Fruit fly (Drosophila melanogaster) whole organism, wandering third instar larva: ENCODE data around the gene chic.

Experiments used
- Abd-B ChIP-seq: fragments of >200 bp; optimal IDR thresholded peaks from 2 replicates; lab custom pipeline; 2017; ENCODE audit warnings: missing biosample characterization, missing genetic modification characterization
- CG32264 ChIP-seq: fragments of 200-800 bp; sonication (Bioruptor generic); optimal IDR thresholded peaks from 2 replicates; lab custom pipeline; 2016; ENCODE audit warnings: missing biosample characterization, missing genetic modification characterization
- CG9705 ChIP-seq: fragments of 200-800 bp; sonication (Bioruptor generic); optimal IDR thresholded peaks from 2 replicates; lab custom pipeline; 2018; ENCODE audit warnings: missing biosample characterization, mild to moderate bottlenecking, missing genetic modification characterization
- CrebA ChIP-seq: fragments of 200-800 bp; sonication (Bioruptor generic); optimal IDR thresholded peaks from 2 replicates; lab custom pipeline; 2016; ENCODE audit warnings: missing biosample characterization, mild to moderate bottlenecking, missing genetic modification characterization, borderline replicate concordance
- Dfd ChIP-seq: fragments of >200 bp; optimal IDR thresholded peaks from 2 replicates; lab custom pipeline; 2017; ENCODE audit warnings: missing biosample characterization, missing genetic modification characterization
- Dif ChIP-seq: fragments of 200-275, 200-300 bp; sonication (Bioruptor generic); optimal IDR thresholded peaks from 2 replicates; lab custom pipeline; 2018; ENCODE audit warnings: missing biosample characterization, missing genetic modification characterization; ENCODE audit not compliant: partially characterized antibody
- GATAd ChIP-seq: sonication (Bioruptor generic); optimal IDR thresholded peaks from 2 replicates; lab custom pipeline; 2016; ENCODE audit warnings: missing biosample characterization, missing genetic modification characterization
- HLH106 ChIP-seq: fragments of 200-800 bp; optimal IDR thresholded peaks from 3 replicates; lab custom pipeline; 2019; ENCODE audit warnings: missing biosample characterization, mild to moderate bottlenecking, missing genetic modification characterization, moderate library complexity
- Hnf4 ChIP-seq: fragments of 200-800 bp; sonication (Bioruptor generic); optimal IDR thresholded peaks from 2 replicates; lab custom pipeline; 2016; ENCODE audit warnings: missing biosample characterization, mild to moderate bottlenecking, missing genetic modification characterization
- Hr78 ChIP-seq: fragments of >200 bp; optimal IDR thresholded peaks from 2 replicates; lab custom pipeline; 2017; ENCODE audit warnings: missing biosample characterization, missing genetic modification characterization
- Hr83 ChIP-seq: fragments of 200-300 bp; sonication (Bioruptor generic); optimal IDR thresholded peaks from 2 replicates; lab custom pipeline; 2016; ENCODE audit warnings: missing biosample characterization, mild to moderate bottlenecking, missing genetic modification characterization, moderate library complexity; ENCODE audit not compliant: poor library complexity, severe bottlenecking
- Jra ChIP-seq: sonication (Bioruptor generic); optimal IDR thresholded peaks from 2 replicates; lab custom pipeline; 2016; ENCODE audit warnings: missing biosample characterization, missing genetic modification characterization
- Mio ChIP-seq: sonication (Bioruptor generic); optimal IDR thresholded peaks from 2 replicates; lab custom pipeline; 2016; ENCODE audit warnings: missing biosample characterization, missing genetic modification characterization
- Myc ChIP-seq: fragments of >200 bp; optimal IDR thresholded peaks from 2 replicates; lab custom pipeline; 2017
- N ChIP-seq: fragments of >200 bp; optimal IDR thresholded peaks from 2 replicates; lab custom pipeline; 2018; ENCODE audit warnings: missing biosample characterization, missing external identifiers, missing genetic modification characterization
- OdsH ChIP-seq: fragments of 200-800 bp; sonication (Bioruptor generic); optimal IDR thresholded peaks from 2 replicates; lab custom pipeline; 2016; ENCODE audit warnings: missing biosample characterization, mild to moderate bottlenecking, missing genetic modification characterization
- Rel ChIP-seq, 2 experiments: fragments of 200-800 bp; sonication (Bioruptor generic) in 1 of 2; optimal IDR thresholded peaks; 2 replicates in 1 of 2; 3 replicates in 1 of 2; lab custom pipeline; 2016 to 2019; ENCODE audit warnings: mild to moderate bottlenecking in 2 of 2, missing biosample characterization in 2 of 2, missing genetic modification characterization in 2 of 2, moderate library complexity in 1 of 2
- Sp1 ChIP-seq: fragments of 200-800 bp; sonication (Bioruptor generic); optimal IDR thresholded peaks from 3 replicates; lab custom pipeline; 2019; ENCODE audit warnings: missing biosample characterization, mild to moderate bottlenecking, missing genetic modification characterization, moderate library complexity
- Vsx2 ChIP-seq: fragments of 200-300, 225-300 bp; sonication (Bioruptor generic); optimal IDR thresholded peaks from 2 replicates; lab custom pipeline; 2018; ENCODE audit warnings: missing biosample characterization, missing genetic modification characterization; ENCODE audit not compliant: partially characterized antibody
- br ChIP-seq: fragments of 200-800 bp; sonication (Bioruptor generic); optimal IDR thresholded peaks from 2 replicates; lab custom pipeline; 2016; ENCODE audit warnings: missing biosample characterization, missing genetic modification characterization
- brk ChIP-seq: fragments of 200-800 bp; sonication (Bioruptor generic); optimal IDR thresholded peaks from 2 replicates; lab custom pipeline; 2016; ENCODE audit warnings: missing biosample characterization, mild to moderate bottlenecking, missing genetic modification characterization
- dl ChIP-seq, 2 experiments: fragments of 175-275, 200-275 bp in 1 of 2; fragments of 200-275 bp in 1 of 2; sonication (Bioruptor generic); optimal IDR thresholded peaks; lab custom pipeline; 2018; ENCODE audit warnings: mild to moderate bottlenecking in 2 of 2, missing biosample characterization in 2 of 2, missing genetic modification characterization in 2 of 2, moderate library complexity in 2 of 2; ENCODE audit not compliant: partially characterized antibody in 2 of 2, insufficient read depth in 1 of 2
- dmrt93B ChIP-seq: fragments of 200-800 bp; sonication (Bioruptor generic); optimal IDR thresholded peaks from 2 replicates; lab custom pipeline; 2018; ENCODE audit warnings: missing biosample characterization, mild to moderate bottlenecking, missing genetic modification characterization
- dsf ChIP-seq: sonication (Bioruptor generic); optimal IDR thresholded peaks from 2 replicates; lab custom pipeline; 2016; ENCODE audit warnings: missing biosample characterization, missing genetic modification characterization, borderline replicate concordance
- ey ChIP-seq: fragments of 200-800 bp; sonication (Bioruptor generic); optimal IDR thresholded peaks from 2 replicates; lab custom pipeline; 2016; ENCODE audit warnings: missing biosample characterization, missing genetic modification characterization
- foxo ChIP-seq, 2 experiments: fragments of 200-800 bp; sonication (Bioruptor generic); optimal IDR thresholded peaks; 2 replicates in 1 of 2; 3 replicates in 1 of 2; lab custom pipeline; 2016 to 2017; ENCODE audit warnings: missing biosample characterization in 2 of 2, missing genetic modification characterization in 2 of 2
- fru ChIP-seq: fragments of 200-800 bp; sonication (Bioruptor generic); optimal IDR thresholded peaks from 3 replicates; lab custom pipeline; 2016; ENCODE audit warnings: missing biosample characterization, mild to moderate bottlenecking, missing genetic modification characterization
- h ChIP-seq: fragments of 200-800 bp; sonication (Bioruptor generic); optimal IDR thresholded peaks from 3 replicates; lab custom pipeline; 2016; ENCODE audit warnings: missing biosample characterization, mild to moderate bottlenecking, missing genetic modification characterization
- jim ChIP-seq: fragments of 175-275, 200-325 bp; sonication (Bioruptor generic); optimal IDR thresholded peaks from 2 replicates; lab custom pipeline; 2016; ENCODE audit warnings: missing biosample characterization, mild to moderate bottlenecking, missing genetic modification characterization
- lola ChIP-seq: fragments of >200 bp; optimal IDR thresholded peaks from 2 replicates; lab custom pipeline; 2017; ENCODE audit warnings: missing biosample characterization, missing genetic modification characterization
- pan ChIP-seq: fragments of >200 bp; optimal IDR thresholded peaks from 2 replicates; lab custom pipeline; 2017
- psq ChIP-seq: fragments of 200-800 bp; sonication (Bioruptor generic); optimal IDR thresholded peaks from 3 replicates; lab custom pipeline; 2017; ENCODE audit warnings: missing biosample characterization, mild to moderate bottlenecking, missing genetic modification characterization, moderate library complexity
- rgr ChIP-seq: fragments of 200-800 bp; sonication (Bioruptor generic); optimal IDR thresholded peaks from 3 replicates; lab custom pipeline; 2016; ENCODE audit warnings: missing biosample characterization, mild to moderate bottlenecking, missing genetic modification characterization
- sage ChIP-seq: fragments of 200-800 bp; sonication (Bioruptor generic); optimal IDR thresholded peaks from 2 replicates; lab custom pipeline; 2016; ENCODE audit warnings: missing biosample characterization, mild to moderate bottlenecking, missing genetic modification characterization
- sv ChIP-seq: fragments of 200-800 bp; sonication (Bioruptor generic); optimal IDR thresholded peaks from 3 replicates; lab custom pipeline; 2016; ENCODE audit warnings: missing biosample characterization, missing genetic modification characterization
- tai ChIP-seq: sonication (Bioruptor generic); optimal IDR thresholded peaks from 2 replicates; lab custom pipeline; 2016; ENCODE audit warnings: missing biosample characterization, missing genetic modification characterization
- usp ChIP-seq: fragments of >200 bp; optimal IDR thresholded peaks from 2 replicates; lab custom pipeline; 2017; ENCODE audit warnings: missing biosample characterization, missing genetic modification characterization
- woc ChIP-seq: sonication (Bioruptor generic); optimal IDR thresholded peaks from 2 replicates; lab custom pipeline; 2016; ENCODE audit warnings: missing biosample characterization, mild to moderate bottlenecking, missing genetic modification characterization

chic gene

dm6 chr2L:5981433-5982333 lies 865 bp upstream of the chic start, which contains the start of gene eIF4A:
eIF4A (plus strand) TSS chr2L:5981764.
- TF ChIP-seq rgr (GFP tag; lab: Kevin White, UChicago), result peak; percentile 0
- TF ChIP-seq sage (GFP tag; lab: Kevin White, UChicago), result no peak
- TF ChIP-seq CrebA (GFP tag; lab: Kevin White, UChicago), result no peak
- TF ChIP-seq jim (GFP tag; lab: Kevin White, UChicago), result no peak
- TF ChIP-seq CG32264 (GFP tag; lab: Kevin White, UChicago), result no peak
- TF ChIP-seq N, result no peak
- TF ChIP-seq CG9705, result peak; percentile 5
- no peak for TF ChIP-seq Myc (lab: Kevin White, UChicago)
- no peak for TF ChIP-seq Rel (GFP tag; optimal IDR thresholded peaks at IDR 0.05; lab: Kevin White, UChicago)
- TF ChIP-seq Rel (tag; optimal IDR thresholded peaks at IDR 0.05; lab: Kevin White, UChicago), result peak; percentile 100
- peak; percentile 21 for TF ChIP-seq tai (GFP tag; lab: Kevin White, UChicago)
- peak; percentile 50 for TF ChIP-seq dmrt93B (GFP tag; lab: Kevin White, UChicago)
- no peak for TF ChIP-seq foxo (GFP tag; optimal IDR thresholded peaks at IDR 0.05; lab: Kevin White, UChicago)
- no peak for TF ChIP-seq woc (GFP tag; lab: Kevin White, UChicago)
- TF ChIP-seq usp, result no peak
- no peak for TF ChIP-seq Dfd (GFP tag; lab: Kevin White, UChicago)
- no peak for TF ChIP-seq fru (GFP tag; lab: Kevin White, UChicago)
- no peak for TF ChIP-seq Abd-B
- TF ChIP-seq Dif, result peak; percentile 91
- TF ChIP-seq ey, result no peak
- peak; percentile 14 for TF ChIP-seq HLH106 (tag; lab: Kevin White, UChicago)
- TF ChIP-seq dl (GFP tag; optimal IDR thresholded peaks at IDR 0.05; lab: Kevin White, UChicago; ENCODE audit: insufficient read depth in 1 of 2, partially characterized antibody in 2 of 2), result peak; percentile 70 to 84
- TF ChIP-seq lola (GFP tag; lab: Kevin White, UChicago), result no peak
- no peak for TF ChIP-seq OdsH (GFP tag; lab: Kevin White, UChicago)
- TF ChIP-seq Mio (GFP tag; lab: Kevin White, UChicago), result no peak
- TF ChIP-seq GATAd (GFP tag; lab: Kevin White, UChicago), result no peak
- no peak for TF ChIP-seq Sp1
- no peak for TF ChIP-seq br

DNA sequence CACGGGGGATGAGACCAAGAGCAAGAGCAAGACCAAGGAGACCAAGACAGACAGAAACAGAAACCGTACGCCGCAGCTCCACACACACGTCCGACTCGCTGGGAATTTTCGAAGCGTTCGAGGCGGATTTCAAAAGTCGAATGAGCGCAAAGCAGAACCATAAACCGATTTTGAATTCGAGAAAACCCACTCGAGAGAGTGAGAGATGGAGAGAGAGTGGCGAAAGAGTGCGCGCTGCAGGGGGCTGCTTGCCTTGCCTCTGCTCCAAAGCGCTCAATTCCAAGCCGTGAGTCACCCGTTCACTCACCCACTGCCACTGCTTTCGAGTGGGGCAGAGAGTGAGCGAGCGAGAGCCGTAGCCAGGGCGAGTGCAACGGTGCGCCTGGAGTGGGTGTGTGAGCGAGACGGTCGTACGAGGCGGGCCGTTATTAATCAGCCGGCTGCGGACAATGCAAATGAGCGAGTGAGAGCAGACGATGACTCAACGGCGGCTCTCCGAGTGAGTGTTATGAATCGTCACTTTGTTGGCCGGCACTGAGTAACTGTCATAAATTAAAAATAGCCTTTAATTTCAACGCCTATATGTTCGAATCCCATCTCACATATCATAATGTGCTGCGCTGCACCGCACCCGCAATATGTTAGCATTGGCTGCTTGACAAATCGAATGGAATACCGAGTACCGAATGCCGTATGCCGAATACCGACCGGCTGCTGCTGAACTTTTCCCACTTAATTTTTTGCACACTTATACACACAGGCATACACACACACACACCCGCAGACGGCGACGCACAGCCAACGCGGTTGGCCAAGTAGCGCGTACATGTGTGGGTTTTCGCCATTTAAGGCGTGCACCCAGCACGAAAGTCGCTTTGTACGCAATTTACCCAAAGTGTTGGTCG lies 609 bp downstream of the chic start:
- peak; percentile 58 for TF ChIP-seq brk (GFP tag; lab: Kevin White, UChicago)
- TF ChIP-seq OdsH (GFP tag; lab: Kevin White, UChicago), result peak; percentile 54
- peak; percentile 85 to 94 for TF ChIP-seq dl (GFP tag; optimal IDR thresholded peaks at IDR 0.05; lab: Kevin White, UChicago; ENCODE audit: insufficient read depth in 1 of 2, partially characterized antibody in 2 of 2)
- TF ChIP-seq foxo (GFP tag; optimal IDR thresholded peaks at IDR 0.05; lab: Kevin White, UChicago), result peak; percentile 45 to 46
- TF ChIP-seq sage (GFP tag; lab: Kevin White, UChicago), result peak; percentile 39
- no peak for TF ChIP-seq N
- peak; percentile 71 for TF ChIP-seq Sp1
- peak; percentile 62 for TF ChIP-seq br
- peak; percentile 26 for TF ChIP-seq woc (GFP tag; lab: Kevin White, UChicago)
- TF ChIP-seq CrebA (GFP tag; lab: Kevin White, UChicago), result peak; percentile 84
- TF ChIP-seq usp, result no peak
- no peak for TF ChIP-seq Abd-B
- peak; percentile 81 for TF ChIP-seq Rel (GFP tag; optimal IDR thresholded peaks at IDR 0.05; lab: Kevin White, UChicago)
- TF ChIP-seq Rel (tag; optimal IDR thresholded peaks at IDR 0.05; lab: Kevin White, UChicago), result peak; percentile 71
- TF ChIP-seq h (GFP tag; lab: Kevin White, UChicago), result peak; percentile 77
- TF ChIP-seq tai (GFP tag; lab: Kevin White, UChicago), result no peak
- TF ChIP-seq CG9705, result no peak
- TF ChIP-seq Jra (GFP tag; lab: Kevin White, UChicago), result peak; percentile 98
- peak; percentile 95 for TF ChIP-seq Dif
- TF ChIP-seq Vsx2 (GFP tag; lab: Kevin White, UChicago), result no peak
- no peak for TF ChIP-seq dmrt93B (GFP tag; lab: Kevin White, UChicago)
- peak; percentile 25 for TF ChIP-seq fru (GFP tag; lab: Kevin White, UChicago)
- no peak for TF ChIP-seq Myc (lab: Kevin White, UChicago)
- TF ChIP-seq Hr78, result no peak
- peak; percentile 11 for TF ChIP-seq HLH106 (tag; lab: Kevin White, UChicago)
- no peak for TF ChIP-seq dsf
- peak; percentile 50 for TF ChIP-seq Hnf4 (GFP tag; lab: Kevin White, UChicago)
- no peak for TF ChIP-seq GATAd (GFP tag; lab: Kevin White, UChicago)
- no peak for TF ChIP-seq Dfd (GFP tag; lab: Kevin White, UChicago)
- TF ChIP-seq sv (GFP tag; lab: Kevin White, UChicago), result no peak
- TF ChIP-seq Mio (GFP tag; lab: Kevin White, UChicago), result peak; percentile 40
- peak; percentile 56 for TF ChIP-seq psq
- TF ChIP-seq jim (GFP tag; lab: Kevin White, UChicago), result no peak
- no peak for TF ChIP-seq lola (GFP tag; lab: Kevin White, UChicago)
- peak; percentile 31 for TF ChIP-seq CG32264 (GFP tag; lab: Kevin White, UChicago)
- TF ChIP-seq pan (lab: Kevin White, UChicago), result no peak
- peak; percentile 75 for TF ChIP-seq Hr83 (GFP tag; lab: Kevin White, UChicago)
- peak; percentile 35 for TF ChIP-seq ey
- peak; percentile 70 for TF ChIP-seq rgr (GFP tag; lab: Kevin White, UChicago)
